Fruit fly (Drosophila melanogaster): Measurements from ENCODE around the gene Crk.

DNA sequence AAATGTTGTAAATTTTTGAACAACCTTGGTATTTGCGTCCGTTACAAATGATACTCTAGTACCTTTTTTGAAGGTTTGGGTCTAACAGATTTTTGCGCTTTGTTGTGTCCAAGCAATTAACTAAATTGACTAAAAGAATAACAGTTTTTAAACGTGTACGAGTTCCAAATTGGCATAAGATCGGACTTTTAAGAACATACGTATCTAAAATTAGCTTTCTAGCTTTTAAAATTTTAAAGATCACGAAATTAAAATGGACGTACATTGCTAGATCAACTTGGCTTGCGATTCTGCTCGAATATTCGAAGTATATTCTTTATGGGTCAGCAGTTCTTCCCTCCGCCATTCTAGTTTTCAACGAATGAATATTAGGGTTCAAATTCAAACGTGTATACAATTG is 20.4 kb downstream of the Crk start, which contains the start of gene CG1674:
- TF ChIP-seq CG8478 (optimal IDR thresholded peaks at IDR 0.05) (no peak), CTCF (optimal IDR thresholded peaks at IDR 0.05) (no peak)
